Worm (Caenorhabditis elegans): ENCODE measurements around the gene qua-1.

Gene qua-1

DNA sequence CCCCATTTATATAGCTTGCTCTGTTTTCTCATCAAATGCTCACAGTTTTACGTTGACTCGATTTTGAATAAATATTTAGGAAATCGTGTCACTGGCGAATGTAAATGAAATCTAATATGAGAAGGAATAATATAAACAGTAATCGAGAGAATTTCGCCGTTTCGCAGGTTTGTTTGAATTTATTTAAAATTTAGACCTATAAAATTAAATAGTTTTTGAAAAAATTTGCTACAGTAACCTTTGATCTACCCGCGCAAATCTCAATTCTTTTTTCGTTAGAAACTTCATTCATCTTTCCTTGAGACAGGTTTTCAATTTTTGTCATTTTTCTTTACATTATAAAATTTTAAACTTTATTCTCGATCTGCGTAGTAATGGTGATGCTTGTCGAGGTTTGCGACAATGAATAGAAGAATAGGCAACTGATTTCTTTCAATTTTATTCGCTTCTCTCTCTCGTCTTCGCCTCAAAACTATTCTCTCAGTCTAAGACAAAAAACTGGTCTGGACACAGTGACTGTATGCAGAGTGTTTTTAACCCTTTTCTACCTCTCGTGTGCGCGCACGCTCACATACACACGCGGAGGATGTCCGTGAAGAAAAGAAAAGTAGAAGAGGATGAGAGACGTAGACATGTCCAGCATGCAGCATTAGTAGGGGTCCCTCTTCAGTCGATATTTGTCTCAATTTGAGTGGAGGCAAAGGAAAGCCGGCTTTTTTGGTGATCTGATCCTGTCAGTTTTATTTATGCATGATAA, 23.9 kb downstream of the qua-1 start, which contains the start of gene dab-1 (continued):
- TF ChIP-seq madf-6 (GFP tag; IDR thresholded peaks at IDR 0.05) (peak; percentile 94), madf-8 (GFP tag; conservative IDR thresholded peaks at IDR 0.05) (peak; percentile 83), dpl-1 (GFP tag; optimal IDR thresholded peaks at IDR 0.05) (peak; percentile 54), nhr-179 (tag; optimal IDR thresholded peaks at IDR 0.05) (no peak), gei-17 (GFP tag; optimal IDR thresholded peaks at IDR 0.05) (no peak), unc-62 (GFP tag; optimal IDR thresholded peaks at IDR 0.05) (no peak)

DNA sequence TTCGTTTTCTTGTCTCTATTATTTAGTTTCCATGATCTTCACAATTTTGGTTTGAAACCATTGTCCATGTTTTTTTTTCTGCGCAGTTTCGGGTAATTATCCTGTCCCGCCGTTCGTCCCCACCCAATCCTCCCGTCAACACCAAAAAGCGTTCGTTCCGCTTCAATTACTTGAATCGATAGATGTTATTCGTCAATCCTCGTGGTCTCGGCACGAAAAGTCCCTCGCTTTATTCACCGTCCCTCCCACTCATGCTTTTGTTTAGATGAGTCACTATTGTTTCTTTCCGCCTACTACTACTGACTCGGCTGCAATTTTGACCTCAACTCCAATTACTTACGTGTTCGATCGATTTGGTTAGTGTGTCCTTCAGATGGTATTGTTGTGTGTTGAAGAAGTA, 24.8 kb downstream of the qua-1 start:
- TF ChIP-seq aptf-3 (GFP tag; IDR thresholded peaks at IDR 0.05) (peak; percentile 33; the same call in 1 of the 2 replicates), lsl-1 (GFP tag; optimal IDR thresholded peaks at IDR 0.05) (no peak), hlh-26 (GFP tag; conservative IDR thresholded peaks at IDR 0.05) (no peak)

DNA sequence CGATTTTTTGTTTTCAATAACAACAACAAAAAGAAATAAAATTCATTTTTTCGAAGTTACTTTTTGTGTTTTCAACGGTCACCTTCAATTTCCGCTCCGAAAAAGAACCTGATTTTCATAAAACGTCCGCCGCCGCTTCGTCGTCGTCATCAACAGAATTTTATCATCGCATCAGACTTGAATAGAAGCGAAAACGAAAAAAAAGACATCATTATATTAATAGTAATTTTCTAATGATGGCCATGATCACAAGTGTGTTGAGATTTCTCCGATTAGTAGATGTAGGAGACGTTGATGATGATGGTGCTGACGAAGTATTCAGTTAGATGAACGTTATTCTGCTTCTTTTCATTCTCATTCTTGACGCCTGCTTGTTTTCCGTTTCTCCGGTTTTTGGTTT, 25.3 kb downstream of the qua-1 start:
- TF ChIP-seq D2030.7 (GFP tag; IDR thresholded peaks at IDR 0.05) (no peak), die-1 (tag; optimal IDR thresholded peaks at IDR 0.05) (no peak), T07F8.4 (tag; optimal IDR thresholded peaks at IDR 0.05) (no peak), cebp-2 (GFP tag; IDR thresholded peaks at IDR 0.05) (no peak), cebp-1 (GFP tag; IDR thresholded peaks at IDR 0.05) (no peak), cebp-1 (tag; optimal IDR thresholded peaks at IDR 0.05) (no peak), rec-8 (tag; optimal IDR thresholded peaks at IDR 0.05) (no peak), hrde-1 (tag; optimal IDR thresholded peaks at IDR 0.05; ENCODE audit: borderline replicate concordance) (no peak), chd-7 (tag; optimal IDR thresholded peaks at IDR 0.05) (no peak), rpc-1 (optimal IDR thresholded peaks at IDR 0.05) (no peak), rpc-1 (tag; optimal IDR thresholded peaks at IDR 0.05) (no peak), ztf-26 (tag; optimal IDR thresholded peaks at IDR 0.05) (no peak), attf-3 (GFP tag; conservative IDR thresholded peaks at IDR 0.05) (no peak)

DNA sequence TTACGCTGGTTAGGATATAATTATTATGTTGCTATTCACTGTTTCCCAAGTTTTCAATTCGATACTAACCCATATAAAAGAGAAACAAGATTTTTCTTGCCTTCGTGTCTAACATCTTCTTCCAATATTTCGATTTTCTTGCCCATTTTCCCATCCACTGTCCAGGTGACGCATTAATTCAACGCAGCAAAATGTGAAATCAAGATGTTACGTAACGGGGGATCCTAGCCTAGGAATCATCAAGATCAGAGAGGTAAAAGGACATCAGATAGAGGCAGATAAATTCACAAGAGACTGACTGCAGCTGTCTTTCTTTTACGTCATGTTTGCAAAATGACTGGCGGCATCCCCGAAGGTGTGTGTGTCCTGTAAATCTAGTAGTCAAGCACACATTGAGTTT, 26.0 kb downstream of the qua-1 start:
- TF ChIP-seq ztf-25 (GFP tag; IDR thresholded peaks at IDR 0.05) (no peak), C06A6.2 (GFP tag; conservative IDR thresholded peaks at IDR 0.05) (no peak), ama-1 (optimal IDR thresholded peaks at IDR 0.05) (no peak), ama-1 (GFP tag; optimal IDR thresholded peaks at IDR 0.05) (no peak), hmg-1.2 (GFP tag; IDR thresholded peaks at IDR 0.05) (0 out of 2 replicates have a peak, but pooled peaks have one; percentile 8), F22D6.2 (tag; optimal IDR thresholded peaks at IDR 0.05) (no peak), lag-1 (GFP tag; IDR thresholded peaks at IDR 0.05) (no peak)

DNA sequence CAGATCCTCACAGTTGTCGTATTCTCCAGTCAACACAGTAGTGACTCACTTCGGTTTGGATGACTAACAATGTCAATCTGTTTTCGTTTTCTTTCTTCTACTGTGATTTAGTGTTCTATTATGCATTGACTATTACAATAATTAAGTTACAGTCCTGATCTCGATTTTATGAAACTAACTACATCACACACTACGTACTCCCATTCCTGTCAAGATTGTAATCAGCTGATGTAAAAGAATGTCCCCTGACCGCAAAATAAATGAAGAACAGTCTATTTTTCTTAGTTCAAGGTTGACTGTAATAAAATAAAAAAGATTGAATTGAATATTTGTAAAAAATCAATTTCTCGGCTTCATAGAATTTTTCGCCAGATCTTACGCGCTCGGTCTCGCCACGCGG, 26.7 kb downstream of the qua-1 start:
- TF ChIP-seq cebp-1 (GFP tag; IDR thresholded peaks at IDR 0.05) (no peak), cebp-1 (tag; optimal IDR thresholded peaks at IDR 0.05) (peak; percentile 54), Y79H2A.3 (GFP tag; conservative IDR thresholded peaks at IDR 0.05) (no peak)

DNA sequence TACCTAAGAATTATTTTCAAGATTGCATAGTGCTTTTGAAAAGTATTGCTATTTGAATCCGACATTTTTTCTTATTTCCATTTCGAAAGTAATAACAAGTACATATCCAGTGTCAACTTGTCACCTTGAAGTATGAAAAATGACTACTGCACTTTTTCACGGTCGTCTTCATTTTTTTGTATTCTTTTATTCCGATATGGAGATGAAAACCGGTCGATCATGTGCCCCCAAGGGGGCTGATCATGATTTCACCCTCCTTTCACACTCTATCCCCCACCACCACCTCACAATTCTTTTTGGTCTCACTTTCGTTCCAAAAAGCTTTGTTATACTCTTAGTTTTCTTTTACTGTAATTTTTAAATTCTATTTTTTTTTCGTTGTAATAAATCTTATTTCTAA, 27.3 kb downstream of the qua-1 start:
- TF ChIP-seq ama-1 (optimal IDR thresholded peaks at IDR 0.05), result no peak
- TF ChIP-seq ama-1 (GFP tag; optimal IDR thresholded peaks at IDR 0.05), result no peak
- no peak for TF ChIP-seq let-607 (tag; optimal IDR thresholded peaks at IDR 0.05)
- TF ChIP-seq ceh-100 (GFP tag; IDR thresholded peaks at IDR 0.05), result no peak
- no peak for TF ChIP-seq ceh-91 (GFP tag; IDR thresholded peaks at IDR 0.05)
- TF ChIP-seq ztf-6 (GFP tag; IDR thresholded peaks at IDR 0.05), result no peak
- TF ChIP-seq ztf-25 (GFP tag; IDR thresholded peaks at IDR 0.05), result no peak
- TF ChIP-seq die-1 (tag; optimal IDR thresholded peaks at IDR 0.05), result no peak
- TF ChIP-seq lin-35 (GFP tag; optimal IDR thresholded peaks at IDR 0.05), result no peak
- no peak for TF ChIP-seq ets-4 (GFP tag; optimal IDR thresholded peaks at IDR 0.05)
- TF ChIP-seq nhr-80 (tag; optimal IDR thresholded peaks at IDR 0.05), result no peak
- no peak for TF ChIP-seq nfya-2 (GFP tag; IDR thresholded peaks at IDR 0.05)
- no peak for TF ChIP-seq rec-8 (tag; optimal IDR thresholded peaks at IDR 0.05)
- TF ChIP-seq C06A6.2 (GFP tag; conservative IDR thresholded peaks at IDR 0.05), result no peak
- TF ChIP-seq egl-44 (GFP tag; IDR thresholded peaks at IDR 0.05), result no peak
- TF ChIP-seq sptf-2 (GFP tag; optimal IDR thresholded peaks at IDR 0.05), result no peak
- TF ChIP-seq Y53G8AR.9 (GFP tag; conservative IDR thresholded peaks at IDR 0.05), result no peak

Data from whole organism, young adult.